Fruit fly (Drosophila melanogaster): ENCODE measurements around the gene CG4686.

CG4686 gene

DNA sequence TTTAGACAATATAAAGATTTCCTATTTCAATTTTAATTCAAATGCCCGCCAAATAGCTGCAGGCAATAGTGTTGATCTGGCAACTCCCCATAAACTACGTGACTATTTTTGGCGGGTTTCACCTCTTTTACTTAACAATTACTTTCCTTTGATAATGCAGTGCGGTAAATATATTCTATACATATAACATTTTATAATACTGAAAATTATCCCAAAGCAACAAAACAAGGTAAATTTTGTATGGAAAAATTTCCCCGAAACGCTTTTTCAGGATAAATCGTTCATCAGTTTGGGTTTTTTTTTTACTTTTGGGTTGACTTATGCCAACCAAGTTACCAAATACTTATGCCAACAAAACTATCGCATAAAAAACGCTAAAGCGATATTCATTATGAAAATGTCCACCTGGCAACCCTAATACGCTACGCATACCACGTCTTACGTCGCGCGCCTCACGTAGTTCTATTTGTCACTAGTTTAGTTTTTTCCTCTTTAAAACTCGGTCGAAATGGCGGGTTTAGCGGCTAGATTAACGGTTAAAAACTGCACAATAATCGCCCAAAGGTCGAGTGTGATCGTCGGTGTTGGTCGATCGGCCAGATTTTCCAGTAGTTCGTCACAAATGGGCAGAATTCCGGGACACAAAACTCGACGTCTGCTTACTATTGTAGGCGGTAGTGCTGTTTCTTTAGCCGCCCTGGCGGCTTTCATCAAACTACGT lies 17.3 kb upstream of the CG4686 start, which contains the start of gene MICU3 (continued):
- no peak; the same call in 2 of the 3 replicates for TF ChIP-seq Optix (GFP tag; IDR thresholded peaks at IDR 0.05)
- no peak for TF ChIP-seq gsb (GFP tag; IDR thresholded peaks at IDR 0.05)
- no peak for TF ChIP-seq Stat92E (GFP tag; optimal IDR thresholded peaks at IDR 0.05)
- peak; percentile 5 for TF ChIP-seq CG10462 (GFP tag; optimal IDR thresholded peaks at IDR 0.05)
- no peak for TF ChIP-seq Hand (GFP tag; optimal IDR thresholded peaks at IDR 0.05)
- no peak for TF ChIP-seq CG17568 (GFP tag; optimal IDR thresholded peaks at IDR 0.05)
- TF ChIP-seq CG6254 (GFP tag; optimal IDR thresholded peaks at IDR 0.05) = no peak
- TF ChIP-seq Sry-δ (GFP tag; optimal IDR thresholded peaks at IDR 0.05) = peak; percentile 49
- TF ChIP-seq CG4617 (GFP tag; optimal IDR thresholded peaks at IDR 0.05; ENCODE audit: borderline replicate concordance) = peak; percentile 49
- TF ChIP-seq CG14860 (GFP tag; IDR thresholded peaks at IDR 0.05; ENCODE audit: partially characterized antibody) = peak; percentile 72
- TF ChIP-seq CG33557 (GFP tag; optimal IDR thresholded peaks at IDR 0.05) = peak; percentile 19
- no peak for TF ChIP-seq nau (GFP tag; optimal IDR thresholded peaks at IDR 0.05)
- no peak for TF ChIP-seq CG13894 (tag; optimal IDR thresholded peaks at IDR 0.05)
- no peak for TF ChIP-seq CG12299 (tag; optimal IDR thresholded peaks at IDR 0.05)
- peak; percentile 35 for TF ChIP-seq pb (GFP tag; optimal IDR thresholded peaks at IDR 0.05)
- peak; percentile 49 for TF ChIP-seq luna (GFP tag; optimal IDR thresholded peaks at IDR 0.05)
- no peak for TF ChIP-seq danr (GFP tag; IDR thresholded peaks at IDR 0.05)
- TF ChIP-seq cas (GFP tag; IDR thresholded peaks at IDR 0.05) = no peak
- TF ChIP-seq CG14014 (GFP tag; IDR thresholded peaks at IDR 0.05) = peak; percentile 65
- TF ChIP-seq CG17385 (GFP tag; optimal IDR thresholded peaks at IDR 0.05) = peak; percentile 34
- TF ChIP-seq CG2889 (GFP tag; IDR thresholded peaks at IDR 0.05) = 0 out of 3 replicates have a peak, but pooled peaks have one; percentile 52
- TF ChIP-seq lmd (GFP tag; IDR thresholded peaks at IDR 0.05) = peak; percentile 63
- peak; percentile 33 for TF ChIP-seq CG17829 (tag; optimal IDR thresholded peaks at IDR 0.05)
- TF ChIP-seq Sox100B (GFP tag; optimal IDR thresholded peaks at IDR 0.05) = peak; percentile 51
- TF ChIP-seq CG7987 (GFP tag; optimal IDR thresholded peaks at IDR 0.05) = peak; percentile 16
- no peak for TF ChIP-seq CG8478 (optimal IDR thresholded peaks at IDR 0.05)
- no peak for TF ChIP-seq CG9797 (GFP tag; optimal IDR thresholded peaks at IDR 0.05)
- TF ChIP-seq CG3847 (GFP tag; IDR thresholded peaks at IDR 0.05) = peak; percentile 71
- no peak for TF ChIP-seq CG14667 (GFP tag; IDR thresholded peaks at IDR 0.05)
- no peak for TF ChIP-seq en (GFP tag; optimal IDR thresholded peaks at IDR 0.05)
- no peak for TF ChIP-seq gce (GFP tag; IDR thresholded peaks at IDR 0.05)
- TF ChIP-seq Hr78 (GFP tag; optimal IDR thresholded peaks at IDR 0.05) = no peak
- peak; percentile 64 for TF ChIP-seq dmrt11E (tag; optimal IDR thresholded peaks at IDR 0.05)
- TF ChIP-seq kay (GFP tag; optimal IDR thresholded peaks at IDR 0.05) = peak; percentile 47
- no peak for TF ChIP-seq so (GFP tag; IDR thresholded peaks at IDR 0.05)
- TF ChIP-seq CG9609 (GFP tag; optimal IDR thresholded peaks at IDR 0.05) = peak; percentile 70
- TF ChIP-seq CG1603 (tag; optimal IDR thresholded peaks at IDR 0.05) = peak; percentile 25
- TF ChIP-seq CG34376 (GFP tag; optimal IDR thresholded peaks at IDR 0.05) = no peak
- TF ChIP-seq esg (GFP tag; conservative IDR thresholded peaks at IDR 0.05) = peak; percentile 66
- no peak for TF ChIP-seq yki (optimal IDR thresholded peaks at IDR 0.05)
- TF ChIP-seq Asciz (GFP tag; optimal IDR thresholded peaks at IDR 0.05) = no peak
- peak; percentile 71 for TF ChIP-seq CG8944 (GFP tag; optimal IDR thresholded peaks at IDR 0.05)
- no peak for TF ChIP-seq Nf-YB (GFP tag; optimal IDR thresholded peaks at IDR 0.05)
- peak; percentile 49 for TF ChIP-seq CG10267 (tag; optimal IDR thresholded peaks at IDR 0.05)
- TF ChIP-seq CG3838 (GFP tag; optimal IDR thresholded peaks at IDR 0.05) = peak; percentile 13
- TF ChIP-seq tin (GFP tag; optimal IDR thresholded peaks at IDR 0.05) = peak; percentile 68
- TF ChIP-seq CG8765 (GFP tag; IDR thresholded peaks at IDR 0.05) = peak; percentile 9; the same call in 1 of the 2 replicates
- TF ChIP-seq Chrac-16 (GFP tag; optimal IDR thresholded peaks at IDR 0.05) = peak; percentile 74
- peak; percentile 73 for TF ChIP-seq amos (GFP tag; IDR thresholded peaks at IDR 0.05; ENCODE audit: partially characterized antibody)
- peak; percentile 31 for TF ChIP-seq Usf (GFP tag; optimal IDR thresholded peaks at IDR 0.05)

Measured in whole organism, embryonic.